Fruit fly (Drosophila melanogaster) whole organism, embryonic: ENCODE results near the gene CG14402.
A peak's percentile ranks its signal among the peaks of the same experiment; 100 is the strongest.

ENCODE experiments used
- Ada2b ChIP-seq: fragments of 200-800 bp; sonication (Bioruptor generic); IDR thresholded peaks from 2 replicates; pipeline ENCODE4 v1.3.6; 2022; ENCODE audit warnings: missing biosample characterization, missing genetic modification characterization
- Aef1 ChIP-seq: fragments of 200-800 bp; sonication (Bioruptor generic); IDR thresholded peaks from 3 replicates; pipeline ENCODE4 v1.3.6; 2022; ENCODE audit warnings: missing biosample characterization, missing genetic modification characterization
- Atf3 ChIP-seq: fragments of 200-800 bp; sonication (Bioruptor generic); optimal IDR thresholded peaks from 3 replicates; lab custom pipeline; 2016; ENCODE audit warnings: missing biosample characterization, missing genetic modification characterization
- Bgb ChIP-seq: fragments of 200-800 bp; sonication (Bioruptor generic); IDR thresholded peaks from 2 replicates; pipeline ENCODE4 v1.3.6; 2022; ENCODE audit warnings: missing biosample characterization, missing genetic modification characterization; ENCODE audit not compliant: partially characterized antibody
- Bteb2 ChIP-seq: fragments of 200-800 bp; sonication (Bioruptor generic); optimal IDR thresholded peaks from 2 replicates; lab custom pipeline; 2016; ENCODE audit warnings: missing biosample characterization, missing genetic modification characterization
- CG11085 ChIP-seq: fragments of 200-800 bp; sonication (Bioruptor generic); IDR thresholded peaks from 2 replicates; pipeline ENCODE4 v1.3.6; 2022; ENCODE audit warnings: missing biosample characterization, missing genetic modification characterization
- CG11560 ChIP-seq: fragments of 200-800 bp; sonication (Bioruptor generic); IDR thresholded peaks from 3 replicates; pipeline ENCODE4 v1.3.6; 2022; ENCODE audit warnings: missing biosample characterization, missing genetic modification characterization
- CG12299 ChIP-seq: fragments of 200-800 bp; sonication (Bioruptor generic); optimal IDR thresholded peaks from 2 replicates; lab custom pipeline; 2018; ENCODE audit warnings: missing biosample characterization, mild to moderate bottlenecking, missing genetic modification characterization
- CG12769 ChIP-seq: fragments of 200-800 bp; sonication (Bioruptor generic); optimal IDR thresholded peaks from 2 replicates; lab custom pipeline; 2019; ENCODE audit warnings: missing biosample characterization, mild to moderate bottlenecking, missing genetic modification characterization, moderate library complexity
- CG17612 ChIP-seq: fragments of 200-800 bp; sonication (Bioruptor generic); IDR thresholded peaks from 2 replicates; pipeline ENCODE4 v1.3.6; 2022; ENCODE audit warnings: missing biosample characterization, missing genetic modification characterization
- CG1792 ChIP-seq: fragments of 200-800 bp; sonication (Bioruptor generic); optimal IDR thresholded peaks from 2 replicates; lab custom pipeline; 2016; ENCODE audit warnings: missing biosample characterization, missing genetic modification characterization
- CG2875 ChIP-seq: fragments of 200-800 bp; sonication (Bioruptor generic); optimal IDR thresholded peaks from 2 replicates; lab custom pipeline; 2017; ENCODE audit warnings: missing biosample characterization, mild to moderate bottlenecking, missing genetic modification characterization, missing genetic modification reagents
- CG32767 ChIP-seq: fragments of 200-800 bp; sonication (Bioruptor generic); IDR thresholded peaks from 2 replicates; pipeline ENCODE4 v1.3.6; 2022; ENCODE audit warnings: missing biosample characterization, missing genetic modification characterization
- CG33213 ChIP-seq: fragments of 200-800 bp; sonication (Bioruptor generic); optimal IDR thresholded peaks from 3 replicates; lab custom pipeline; 2016; ENCODE audit warnings: missing biosample characterization, missing genetic modification characterization
- CG4707 ChIP-seq: fragments of 200-800 bp; sonication (Bioruptor generic); optimal IDR thresholded peaks from 2 replicates; lab custom pipeline; 2018; ENCODE audit warnings: missing biosample characterization, mild to moderate bottlenecking, missing genetic modification characterization, moderate library complexity
- CG6765 ChIP-seq: fragments of 200-800 bp; sonication (Bioruptor generic); optimal IDR thresholded peaks from 3 replicates; lab custom pipeline; 2017; ENCODE audit warnings: missing biosample characterization, mild to moderate bottlenecking, missing genetic modification characterization
- CG9215 ChIP-seq: fragments of 200-800 bp; sonication (Bioruptor generic); IDR thresholded peaks from 2 replicates; pipeline ENCODE4 v1.3.6; 2022; ENCODE audit warnings: missing biosample characterization, missing genetic modification characterization
- CG9437 ChIP-seq: fragments of 200-800 bp; sonication (Bioruptor generic); optimal IDR thresholded peaks from 2 replicates; lab custom pipeline; 2018; ENCODE audit warnings: missing biosample characterization, mild to moderate bottlenecking, missing genetic modification characterization
- Camta ChIP-seq: fragments of 200-800 bp; sonication (Bioruptor generic); optimal IDR thresholded peaks from 2 replicates; lab custom pipeline; 2016; ENCODE audit warnings: missing biosample characterization, missing genetic modification characterization
- CkIIα-i1 ChIP-seq: fragments of 200-800 bp; sonication (Bioruptor generic); IDR thresholded peaks from 2 replicates; pipeline ENCODE4 v1.3.6; 2022; ENCODE audit warnings: missing biosample characterization, missing genetic modification characterization
- D19A ChIP-seq: fragments of 200-800 bp; optimal IDR thresholded peaks from 3 replicates; lab custom pipeline; 2019; ENCODE audit warnings: missing biosample characterization, mild to moderate bottlenecking, missing genetic modification characterization, moderate library complexity
- Dip3 ChIP-seq: fragments of 200-800 bp; sonication (Bioruptor generic); optimal IDR thresholded peaks from 3 replicates; lab custom pipeline; 2016; ENCODE audit warnings: missing biosample characterization, missing genetic modification characterization
- Doc2 ChIP-seq: fragments of 200-800 bp; sonication (Bioruptor generic); IDR thresholded peaks from 2 replicates; pipeline ENCODE4 v1.3.6; 2022; ENCODE audit warnings: missing biosample characterization, missing genetic modification characterization
- Fer1 ChIP-seq: fragments of 200-800 bp; sonication (Bioruptor generic); optimal IDR thresholded peaks from 2 replicates; lab custom pipeline; 2017; ENCODE audit warnings: missing biosample characterization, mild to moderate bottlenecking, missing genetic modification characterization
- Fer3 ChIP-seq: fragments of 200-800 bp; sonication (Bioruptor generic); optimal IDR thresholded peaks from 2 replicates; lab custom pipeline; 2018; ENCODE audit warnings: missing biosample characterization, mild to moderate bottlenecking, missing genetic modification characterization, moderate library complexity
- Hr3 ChIP-seq: fragments of 200-800 bp; sonication (Bioruptor generic); optimal IDR thresholded peaks from 3 replicates; lab custom pipeline; 2016; ENCODE audit warnings: missing biosample characterization, missing genetic modification characterization
- Hr39 ChIP-seq: fragments of >200 bp; optimal IDR thresholded peaks from 2 replicates; lab custom pipeline; 2017
- Myb ChIP-seq: fragments of 200-800 bp; sonication (Bioruptor generic); optimal IDR thresholded peaks from 2 replicates; lab custom pipeline; 2016; ENCODE audit warnings: missing biosample characterization, missing genetic modification characterization
- NC2α ChIP-seq: fragments of 200-800 bp; sonication (Bioruptor generic); optimal IDR thresholded peaks from 2 replicates; lab custom pipeline; 2016; ENCODE audit warnings: missing biosample characterization, missing genetic modification characterization
- PHDP ChIP-seq: fragments of 200-800 bp; sonication (Bioruptor generic); optimal IDR thresholded peaks from 3 replicates; lab custom pipeline; 2018; ENCODE audit warnings: missing biosample characterization, mild to moderate bottlenecking, missing genetic modification characterization, moderate library complexity
- Six4 ChIP-seq: fragments of 200-800 bp; sonication (Bioruptor generic); optimal IDR thresholded peaks from 2 replicates; lab custom pipeline; 2016; ENCODE audit warnings: missing biosample characterization, missing genetic modification characterization
- aop ChIP-seq: fragments of 200-800 bp; sonication (Bioruptor generic); IDR thresholded peaks from 2 replicates; pipeline ENCODE4 v1.3.6; 2022; ENCODE audit warnings: missing biosample characterization, missing genetic modification characterization
- ase ChIP-seq: fragments of 200-800 bp; sonication (Bioruptor generic); IDR thresholded peaks from 3 replicates; pipeline ENCODE4 v1.3.6; 2022; ENCODE audit warnings: missing biosample characterization, missing genetic modification characterization
- bowl ChIP-seq: fragments of 200-800 bp; sonication (Bioruptor generic); IDR thresholded peaks from 2 replicates; pipeline ENCODE4 v1.3.6; 2022; ENCODE audit warnings: missing biosample characterization, missing genetic modification characterization
- corto ChIP-seq: fragments of 200-800 bp; sonication (Bioruptor generic); optimal IDR thresholded peaks from 2 replicates; lab custom pipeline; 2016; ENCODE audit warnings: missing biosample characterization, mild to moderate bottlenecking, missing genetic modification characterization, moderate library complexity
- dan ChIP-seq: fragments of 200-800 bp; sonication (Bioruptor generic); IDR thresholded peaks from 2 replicates; pipeline ENCODE4 v1.3.6; 2022; ENCODE audit warnings: missing biosample characterization, missing genetic modification characterization
- eve ChIP-seq, 2 experiments: fragments of >200 bp; optimal IDR thresholded peaks; 2 replicates each; lab custom pipeline; 2017; ENCODE audit warnings: missing biosample characterization in 2 of 2, missing genetic modification characterization in 2 of 2
- gce ChIP-seq: fragments of 200-800 bp; sonication (Bioruptor generic); IDR thresholded peaks from 3 replicates; pipeline ENCODE4 v1.3.6; 2022; ENCODE audit warnings: missing biosample characterization, missing genetic modification characterization
- jing ChIP-seq: fragments of 200-800 bp; sonication (Bioruptor generic); optimal IDR thresholded peaks from 2 replicates; lab custom pipeline; 2018; ENCODE audit warnings: missing biosample characterization, mild to moderate bottlenecking, missing genetic modification characterization
- knrl ChIP-seq: fragments of 200-800 bp; sonication (Bioruptor generic); IDR thresholded peaks from 3 replicates; pipeline ENCODE4 v1.3.6; 2022; ENCODE audit warnings: missing biosample characterization, missing genetic modification characterization; ENCODE audit not compliant: partially characterized antibody
- lab ChIP-seq: fragments of 200-800 bp; sonication (Bioruptor generic); optimal IDR thresholded peaks from 3 replicates; lab custom pipeline; 2017; ENCODE audit warnings: missing biosample characterization, missing genetic modification characterization, mild to moderate bottlenecking, moderate library complexity, missing genetic modification reagents
- luna ChIP-seq: fragments of 200-800 bp; sonication (Bioruptor generic); optimal IDR thresholded peaks from 2 replicates; lab custom pipeline; 2016; ENCODE audit warnings: missing biosample characterization, missing genetic modification characterization
- maf-S ChIP-seq: fragments of 200-800 bp; sonication (Bioruptor generic); optimal IDR thresholded peaks from 2 replicates; lab custom pipeline; 2016; ENCODE audit warnings: missing biosample characterization, missing genetic modification characterization
- odd ChIP-seq: fragments of 200-800 bp; sonication (Bioruptor generic); optimal IDR thresholded peaks from 2 replicates; lab custom pipeline; 2017; ENCODE audit warnings: missing biosample characterization, mild to moderate bottlenecking, missing genetic modification characterization
- pzg ChIP-seq: fragments of 200-800 bp; sonication (Bioruptor generic); optimal IDR thresholded peaks from 3 replicates; lab custom pipeline; 2018; ENCODE audit warnings: missing biosample characterization, mild to moderate bottlenecking, missing genetic modification characterization, moderate library complexity
- row ChIP-seq: fragments of 200-800 bp; sonication (Bioruptor generic); IDR thresholded peaks from 3 replicates; pipeline ENCODE4 v1.3.6; 2022; ENCODE audit warnings: missing biosample characterization, missing genetic modification characterization
- scrt ChIP-seq: fragments of 200-800 bp; sonication (Bioruptor generic); optimal IDR thresholded peaks from 2 replicates; lab custom pipeline; 2018; ENCODE audit warnings: missing biosample characterization, mild to moderate bottlenecking, missing genetic modification characterization, moderate library complexity
- sim ChIP-seq: fragments of 200-800 bp; sonication (Bioruptor generic); IDR thresholded peaks from 2 replicates; pipeline ENCODE4 v1.3.6; 2022; ENCODE audit warnings: missing biosample characterization, missing genetic modification characterization
- tio ChIP-seq: fragments of 200-800 bp; sonication (Bioruptor generic); optimal IDR thresholded peaks from 2 replicates; lab custom pipeline; 2017; ENCODE audit warnings: missing biosample characterization, missing genetic modification characterization, inconsistent platforms
- wdn ChIP-seq: fragments of 200-800 bp; sonication (Bioruptor generic); IDR thresholded peaks from 2 replicates; pipeline ENCODE4 v1.3.6; 2022; ENCODE audit warnings: missing biosample characterization, missing genetic modification characterization
- yki ChIP-seq: fragments of >200 bp; optimal IDR thresholded peaks from 3 replicates; lab custom pipeline; 2018

CG14402 gene

DNA sequence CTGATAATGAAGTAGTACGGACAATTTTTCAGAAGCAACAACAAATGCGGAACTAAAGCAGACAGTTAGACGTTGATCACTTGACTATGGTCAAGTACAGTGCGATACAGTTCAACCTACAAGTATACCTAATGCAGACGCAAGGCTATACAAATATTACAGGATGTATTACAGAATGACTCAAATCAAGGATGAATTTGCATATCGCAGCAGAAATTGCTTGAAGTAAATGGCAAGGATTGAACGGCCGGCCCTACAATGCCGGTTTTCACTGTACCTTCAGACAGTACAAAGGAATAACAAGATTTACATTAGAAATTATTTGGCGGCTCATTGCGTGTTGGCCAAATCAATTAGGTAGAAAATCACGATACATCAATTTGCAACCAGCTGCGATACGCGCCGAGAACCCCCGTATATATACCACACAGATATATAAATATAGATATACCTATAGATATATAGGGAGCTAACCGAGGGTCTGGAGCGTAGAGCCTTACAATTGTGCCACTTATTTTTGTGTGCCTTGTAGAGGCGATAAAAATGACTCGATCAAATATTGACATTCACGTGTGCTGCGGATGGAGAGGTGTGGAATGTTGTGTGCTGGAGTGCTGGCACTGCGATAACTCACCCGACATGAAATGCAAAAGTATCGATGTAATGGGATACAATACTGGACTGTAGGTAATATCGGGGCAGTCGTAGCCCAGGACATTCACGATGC, 32.4 kb downstream of the CG14402 start (continued):
- TF ChIP-seq gce (no peak), Atf3 (GFP tag; lab: Kevin White, UChicago) (no peak), CG9215 (no peak), Aef1 (GFP tag; lab: Robert Waterston, UW) (peak; percentile 54; the same call in 2 of the 3 replicates), CG33213 (GFP tag; lab: Kevin White, UChicago) (peak; percentile 2), CG2875 (GFP tag; lab: Kevin White, UChicago) (no peak), CG1792 (no peak), D19A (tag; lab: Kevin White, UChicago) (no peak), yki (lab: Kevin White, UChicago) (no peak), CG11085 (peak; percentile 50; the same call in 1 of the 2 replicates), eve (GFP tag; optimal IDR thresholded peaks at IDR 0.05; lab: Kevin White, UChicago) (peak in 1 of 2 experiments; percentile 53), Dip3 (GFP tag; lab: Kevin White, UChicago) (peak; percentile 54), CG32767 (GFP tag; lab: Robert Waterston, UW) (no peak), tio (GFP tag; lab: Kevin White, UChicago) (no peak), sim (GFP tag; lab: Robert Waterston, UW) (no peak), Hr39 (lab: Kevin White, UChicago) (no peak), Camta (GFP tag; lab: Kevin White, UChicago) (no peak), Six4 (GFP tag; lab: Kevin White, UChicago) (peak; percentile 4), CG17612 (GFP tag; lab: Robert Waterston, UW) (peak; percentile 30; the same call in 1 of the 2 replicates), NC2α (GFP tag; lab: Kevin White, UChicago) (no peak), Bgb (GFP tag; lab: Robert Waterston, UW) (no peak), CG12769 (tag; lab: Kevin White, UChicago) (peak; percentile 86), corto (GFP tag; lab: Kevin White, UChicago) (no peak), CG12299 (no peak), CG9437 (GFP tag; lab: Kevin White, UChicago) (no peak), Fer1 (GFP tag; lab: Kevin White, UChicago) (peak; percentile 51), Doc2 (no peak), row (GFP tag; lab: Robert Waterston, UW) (peak; percentile 77; the same call in 2 of the 3 replicates), pzg (GFP tag; lab: Kevin White, UChicago) (no peak), CG4707 (GFP tag; lab: Kevin White, UChicago) (no peak), lab (peak; percentile 86), Ada2b (GFP tag; lab: Robert Waterston, UW) (peak; percentile 31; the same call in 1 of the 2 replicates), maf-S (GFP tag; lab: Kevin White, UChicago) (no peak), knrl (GFP tag; lab: Robert Waterston, UW) (no peak), dan (no peak), CG11560 (tag; lab: Robert Waterston, UW) (peak; percentile 62; the same call in 1 of the 3 replicates), odd (GFP tag; lab: Kevin White, UChicago) (peak; percentile 12), scrt (GFP tag; lab: Kevin White, UChicago) (peak; percentile 21), Bteb2 (peak; percentile 31), CG6765 (no peak), Fer3 (tag; lab: Kevin White, UChicago) (peak; percentile 70), Myb (GFP tag; lab: Kevin White, UChicago) (peak; percentile 44), aop (no peak), bowl (GFP tag; lab: Robert Waterston, UW) (no peak), ase (GFP tag; lab: Robert Waterston, UW) (0 out of 3 replicates have a peak, but pooled peaks have one; percentile 34), wdn (peak; percentile 63), luna (GFP tag; lab: Kevin White, UChicago) (peak; percentile 32), CkIIα-i1 (GFP tag; lab: Robert Waterston, UW) (no peak), jing (GFP tag; lab: Kevin White, UChicago) (no peak), PHDP (peak; percentile 39), Hr3 (peak; percentile 25)
